Worm (Caenorhabditis elegans): Measurements from ENCODE around the gene ced-7.

DNA sequence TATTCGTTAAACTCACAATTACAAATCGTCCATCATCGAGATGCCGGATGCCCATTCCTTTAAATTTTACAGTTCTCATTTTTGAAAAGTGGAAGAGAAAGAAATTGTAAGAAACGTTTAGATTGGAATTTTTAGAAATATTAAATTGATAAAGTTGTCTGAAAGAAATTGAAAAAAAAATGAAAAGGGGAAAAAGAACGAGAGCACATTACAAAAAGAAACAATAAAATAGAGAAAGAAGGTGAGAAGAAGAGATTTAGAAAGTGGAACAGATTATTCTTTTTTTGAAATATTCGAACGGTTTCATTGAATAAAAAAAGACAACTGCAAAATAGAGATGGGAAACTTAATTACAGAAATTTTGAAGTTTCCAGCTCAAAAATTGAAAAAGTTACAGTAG is 18.7 kb downstream of the ced-7 start, which contains the start of gene C48B4.8:
- TF ChIP-seq ceh-82 (tag; optimal IDR thresholded peaks at IDR 0.05) = no peak
- TF ChIP-seq unc-62 (GFP tag; optimal IDR thresholded peaks at IDR 0.05) = no peak
- no peak for TF ChIP-seq nhr-237 (tag; optimal IDR thresholded peaks at IDR 0.05)
- no peak for TF ChIP-seq mbf-1 (tag; optimal IDR thresholded peaks at IDR 0.05)
- TF ChIP-seq dmd-4 (tag; optimal IDR thresholded peaks at IDR 0.05) = no peak
- no peak for TF ChIP-seq nhr-77 (tag; optimal IDR thresholded peaks at IDR 0.05)
- no peak for TF ChIP-seq lin-13 (GFP tag; optimal IDR thresholded peaks at IDR 0.05)
- no peak for TF ChIP-seq ztf-11 (tag; optimal IDR thresholded peaks at IDR 0.05)
- no peak for TF ChIP-seq lsy-2 (tag; optimal IDR thresholded peaks at IDR 0.05)
- TF ChIP-seq skn-1 (tag; optimal IDR thresholded peaks at IDR 0.05) = no peak
- TF ChIP-seq mab-5 (tag; optimal IDR thresholded peaks at IDR 0.05) = no peak
- no peak for TF ChIP-seq nhr-10 (tag; optimal IDR thresholded peaks at IDR 0.05)

Measured in whole organism, L2 larva.